Fruit fly (Drosophila melanogaster) whole organism, prepupa: ENCODE data around the gene Nepl15.

Source experiments
- CG11294 ChIP-seq: fragments of 200-800 bp; sonication (Bioruptor generic); IDR thresholded peaks from 2 replicates; pipeline ENCODE4 v1.3.6; 2022; ENCODE audit warnings: missing biosample characterization, missing genetic modification characterization
- CG11762 ChIP-seq: fragments of 200-800 bp; sonication (Bioruptor generic); optimal IDR thresholded peaks from 3 replicates; lab custom pipeline; 2016; ENCODE audit warnings: missing biosample characterization, missing genetic modification characterization; ENCODE audit not compliant: insufficient read depth
- CG11902 ChIP-seq: fragments of 200-800 bp; sonication (Bioruptor generic); optimal IDR thresholded peaks from 3 replicates; lab custom pipeline; 2016; ENCODE audit warnings: missing biosample characterization, missing genetic modification characterization
- CG1621 ChIP-seq: fragments of 200-800 bp; sonication (Bioruptor generic); optimal IDR thresholded peaks from 3 replicates; lab custom pipeline; 2018; ENCODE audit warnings: missing biosample characterization, mild to moderate bottlenecking, missing genetic modification characterization
- CG16779 ChIP-seq: fragments of 200-800 bp; sonication (Bioruptor generic); optimal IDR thresholded peaks from 3 replicates; lab custom pipeline; 2017; ENCODE audit warnings: missing biosample characterization, mild to moderate bottlenecking, missing genetic modification characterization
- CG3032 ChIP-seq: fragments of 200-800 bp; optimal IDR thresholded peaks from 2 replicates; lab custom pipeline; 2019; ENCODE audit warnings: missing biosample characterization, mild to moderate bottlenecking, missing genetic modification characterization, moderate library complexity
- CG31627 ChIP-seq: fragments of 200-800 bp; sonication (Bioruptor generic); optimal IDR thresholded peaks from 3 replicates; lab custom pipeline; 2016; ENCODE audit warnings: missing biosample characterization, missing genetic modification characterization
- CG32006 ChIP-seq: fragments of 200-800 bp; sonication (Bioruptor generic); optimal IDR thresholded peaks from 3 replicates; lab custom pipeline; 2017; ENCODE audit warnings: missing biosample characterization, mild to moderate bottlenecking, missing genetic modification characterization
- CG34406 ChIP-seq: fragments of 200-800 bp; sonication (Bioruptor generic); optimal IDR thresholded peaks from 3 replicates; lab custom pipeline; 2016; ENCODE audit warnings: missing biosample characterization, missing genetic modification characterization
- CG4318 ChIP-seq: fragments of 200-800 bp; sonication (Bioruptor generic); optimal IDR thresholded peaks from 3 replicates; lab custom pipeline; 2017; ENCODE audit warnings: missing biosample characterization, mild to moderate bottlenecking, missing genetic modification characterization
- CG6808 ChIP-seq: fragments of 200-800 bp; sonication (Bioruptor generic); optimal IDR thresholded peaks from 3 replicates; lab custom pipeline; 2017; ENCODE audit warnings: missing biosample characterization, missing genetic modification characterization, mild to moderate bottlenecking, moderate library complexity, missing genetic modification reagents
- CG6854 ChIP-seq: fragments of 200-800 bp; sonication (Bioruptor generic); optimal IDR thresholded peaks from 2 replicates; lab custom pipeline; 2017; ENCODE audit warnings: missing biosample characterization, mild to moderate bottlenecking, missing genetic modification characterization
- CG7368 ChIP-seq: fragments of 200-800 bp; sonication (Bioruptor generic); optimal IDR thresholded peaks from 3 replicates; lab custom pipeline; 2016; ENCODE audit warnings: missing biosample characterization, missing genetic modification characterization
- CG8319 ChIP-seq: fragments of 200-800 bp; sonication (Bioruptor generic); optimal IDR thresholded peaks from 3 replicates; lab custom pipeline; 2016; ENCODE audit warnings: missing biosample characterization, missing genetic modification characterization
- Eip75B ChIP-seq: fragments of 200-800 bp; sonication (Bioruptor generic); optimal IDR thresholded peaks from 3 replicates; lab custom pipeline; 2016; ENCODE audit warnings: missing biosample characterization, missing genetic modification characterization
- Eip78C ChIP-seq: fragments of 200-800 bp; sonication (Bioruptor generic); peaks from one replicate; lab custom pipeline; 2016; ENCODE audit warnings: missing biosample characterization, missing genetic modification characterization
- Eip93F ChIP-seq: fragments of 200-800 bp; sonication (Bioruptor generic); optimal IDR thresholded peaks from 2 replicates; lab custom pipeline; 2016; ENCODE audit warnings: missing biosample characterization, mild to moderate bottlenecking, missing genetic modification characterization
- Ets21C ChIP-seq: fragments of 200-800 bp; sonication (Bioruptor generic); optimal IDR thresholded peaks from 3 replicates; lab custom pipeline; 2016; ENCODE audit warnings: missing biosample characterization, missing genetic modification characterization
- Ets96B ChIP-seq: fragments of 200-800 bp; optimal IDR thresholded peaks from 2 replicates; lab custom pipeline; 2019; ENCODE audit warnings: missing biosample characterization, mild to moderate bottlenecking, missing genetic modification characterization, moderate library complexity
- Gug ChIP-seq: fragments of 200-800 bp; sonication (Bioruptor generic); IDR thresholded peaks from 2 replicates; pipeline ENCODE4 v1.3.6; 2022; ENCODE audit warnings: missing biosample characterization, missing genetic modification characterization
- Hr38 ChIP-seq: sonication (Bioruptor generic); optimal IDR thresholded peaks from 2 replicates; lab custom pipeline; 2016; ENCODE audit warnings: missing biosample characterization, missing genetic modification characterization
- Hr39 ChIP-seq: fragments of 200-800 bp; sonication (Bioruptor generic); optimal IDR thresholded peaks from 2 replicates; lab custom pipeline; 2016; ENCODE audit warnings: missing biosample characterization, missing genetic modification characterization
- Hr4 ChIP-seq: fragments of 200-800 bp; sonication (Bioruptor generic); optimal IDR thresholded peaks from 3 replicates; lab custom pipeline; 2016; ENCODE audit warnings: missing biosample characterization, missing genetic modification characterization
- Lpt ChIP-seq: fragments of 200-800 bp; sonication (Bioruptor generic); optimal IDR thresholded peaks from 3 replicates; lab custom pipeline; 2016; ENCODE audit warnings: missing biosample characterization, missing genetic modification characterization
- Met ChIP-seq: fragments of 200-800 bp; sonication (Bioruptor generic); optimal IDR thresholded peaks from 3 replicates; lab custom pipeline; 2016; ENCODE audit warnings: missing biosample characterization, missing genetic modification characterization
- Smox ChIP-seq: fragments of 200-800 bp; sonication (Bioruptor generic); optimal IDR thresholded peaks from 3 replicates; lab custom pipeline; 2016; ENCODE audit warnings: missing biosample characterization, missing genetic modification characterization
- Sox102F ChIP-seq: fragments of 200-800 bp; sonication (Bioruptor generic); optimal IDR thresholded peaks from 2 replicates; lab custom pipeline; 2016; ENCODE audit warnings: missing biosample characterization, mild to moderate bottlenecking, missing genetic modification characterization
- Sox14 ChIP-seq: fragments of 200-800 bp; sonication (Bioruptor generic); optimal IDR thresholded peaks from 3 replicates; lab custom pipeline; 2016; ENCODE audit warnings: missing biosample characterization, missing genetic modification characterization
- Sox15 ChIP-seq: fragments of 200-800 bp; sonication (Bioruptor generic); optimal IDR thresholded peaks from 3 replicates; lab custom pipeline; 2016; ENCODE audit warnings: missing biosample characterization, missing genetic modification characterization
- cyc ChIP-seq: fragments of 200-800 bp; sonication (Bioruptor generic); optimal IDR thresholded peaks from 3 replicates; lab custom pipeline; 2016; ENCODE audit warnings: missing biosample characterization, missing genetic modification characterization
- dac ChIP-seq: fragments of 200-800 bp; sonication (Bioruptor generic); optimal IDR thresholded peaks from 2 replicates; lab custom pipeline; 2017; ENCODE audit warnings: missing biosample characterization, mild to moderate bottlenecking, missing genetic modification characterization
- dsx ChIP-seq: fragments of 200-800 bp; optimal IDR thresholded peaks from 3 replicates; lab custom pipeline; 2019; ENCODE audit warnings: missing biosample characterization, mild to moderate bottlenecking, missing genetic modification characterization, moderate library complexity; ENCODE audit not compliant: poor library complexity, severe bottlenecking
- eg ChIP-seq: fragments of 200-800 bp; sonication (Bioruptor generic); IDR thresholded peaks from 3 replicates; pipeline ENCODE4 v1.3.6; 2022; ENCODE audit warnings: missing biosample characterization, missing genetic modification characterization
- fd59A ChIP-seq: fragments of 200-800 bp; sonication (Bioruptor generic); optimal IDR thresholded peaks from 2 replicates; lab custom pipeline; 2017; ENCODE audit warnings: missing biosample characterization, mild to moderate bottlenecking, missing genetic modification characterization, missing genetic modification reagents
- fd85E ChIP-seq: fragments of 200-800 bp; sonication (Bioruptor generic); optimal IDR thresholded peaks from 3 replicates; lab custom pipeline; 2016; ENCODE audit warnings: missing biosample characterization, missing genetic modification characterization
- fkh ChIP-seq: fragments of 200-800 bp; sonication (Bioruptor generic); optimal IDR thresholded peaks from 3 replicates; lab custom pipeline; 2017; ENCODE audit warnings: missing biosample characterization, mild to moderate bottlenecking, missing genetic modification characterization, moderate library complexity
- net ChIP-seq: fragments of 200-800 bp; sonication (Bioruptor generic); optimal IDR thresholded peaks from 3 replicates; lab custom pipeline; 2016; ENCODE audit warnings: missing biosample characterization, missing genetic modification characterization
- pdm3 ChIP-seq: fragments of 200-800 bp; sonication (Bioruptor generic); optimal IDR thresholded peaks from 3 replicates; lab custom pipeline; 2016; ENCODE audit warnings: missing biosample characterization, missing genetic modification characterization
- salr ChIP-seq, 2 experiments: fragments of 200-800 bp; sonication (Bioruptor generic); optimal IDR thresholded peaks; 3 replicates each; lab custom pipeline; 2016 to 2018; ENCODE audit warnings: missing biosample characterization in 2 of 2, missing genetic modification characterization in 2 of 2, mild to moderate bottlenecking in 1 of 2
- ss ChIP-seq, 2 experiments: fragments of 200-800 bp; sonication (Bioruptor generic); optimal IDR thresholded peaks; 2 replicates in 1 of 2; 3 replicates in 1 of 2; lab custom pipeline; 2017 to 2018; ENCODE audit warnings: mild to moderate bottlenecking in 2 of 2, missing biosample characterization in 2 of 2, missing genetic modification characterization in 2 of 2, moderate library complexity in 1 of 2
- svp ChIP-seq: fragments of 200-800 bp; sonication (Bioruptor generic); peaks from one replicate; lab custom pipeline; 2016; ENCODE audit warnings: missing biosample characterization, missing genetic modification characterization

Gene Nepl15

dm6 chr3R:22727857-22728256 lies 38.1 kb downstream of the Nepl15 start (continued):
- TF ChIP-seq CG11762 (no peak), CG1621 (tag; lab: Kevin White, UChicago) (no peak), CG4318 (GFP tag; lab: Kevin White, UChicago) (peak; percentile 13), CG11902 (GFP tag; lab: Kevin White, UChicago) (no peak), Smox (no peak), CG11294 (GFP tag; lab: Robert Waterston, UW) (peak; percentile 41; the same call in 1 of the 2 replicates), CG6854 (GFP tag; lab: Kevin White, UChicago) (no peak), CG6808 (GFP tag; lab: Kevin White, UChicago) (no peak), cyc (GFP tag; lab: Kevin White, UChicago) (no peak), fkh (no peak), Sox14 (no peak), Hr4 (GFP tag; lab: Kevin White, UChicago) (peak; percentile 67), Eip93F (GFP tag; lab: Kevin White, UChicago) (no peak), CG16779 (tag; lab: Kevin White, UChicago) (no peak), Gug (GFP tag; lab: Robert Waterston, UW) (peak; percentile 54), CG34406 (GFP tag; lab: Kevin White, UChicago) (no peak), Sox102F (GFP tag; lab: Kevin White, UChicago) (no peak), dac (GFP tag; lab: Kevin White, UChicago) (no peak), net (GFP tag; lab: Kevin White, UChicago) (no peak), CG32006 (peak; percentile 72), CG7368 (GFP tag; lab: Kevin White, UChicago) (no peak), eg (GFP tag; lab: Robert Waterston, UW) (peak; percentile 87), Hr39 (GFP tag; lab: Kevin White, UChicago) (no peak), Met (GFP tag; lab: Kevin White, UChicago) (no peak), Hr38 (no peak), dsx (GFP tag; lab: Kevin White, UChicago) (no peak), salr (GFP tag; optimal IDR thresholded peaks at IDR 0.05; lab: Kevin White, UChicago) (no peak), Ets21C (GFP tag; lab: Kevin White, UChicago) (no peak), ss (GFP tag; optimal IDR thresholded peaks at IDR 0.05; lab: Kevin White, UChicago) (no peak), CG3032 (tag; lab: Kevin White, UChicago) (no peak), pdm3 (GFP tag; lab: Kevin White, UChicago) (no peak), CG31627 (GFP tag; lab: Kevin White, UChicago) (peak; percentile 48), Eip78C (GFP tag; lab: Kevin White, UChicago) (no peak), fd59A (GFP tag; lab: Kevin White, UChicago) (no peak), CG8319 (GFP tag; lab: Kevin White, UChicago) (peak; percentile 32), svp (GFP tag; lab: Kevin White, UChicago) (peak; percentile 56), Eip75B (GFP tag; lab: Kevin White, UChicago) (no peak), Ets96B (tag; lab: Kevin White, UChicago) (no peak)

dm6 chr3R:22727456-22727833 lies 38.5 kb downstream of the Nepl15 start:
- TF ChIP-seq ss (GFP tag; optimal IDR thresholded peaks at IDR 0.05; lab: Kevin White, UChicago) (no peak), CG34406 (GFP tag; lab: Kevin White, UChicago) (no peak), Sox15 (no peak), Eip78C (GFP tag; lab: Kevin White, UChicago) (no peak), Hr38 (no peak), Eip93F (GFP tag; lab: Kevin White, UChicago) (no peak), Ets96B (tag; lab: Kevin White, UChicago) (no peak), salr (GFP tag; optimal IDR thresholded peaks at IDR 0.05; lab: Kevin White, UChicago) (no peak), Lpt (GFP tag; lab: Kevin White, UChicago) (no peak), fd85E (GFP tag; lab: Kevin White, UChicago) (no peak), pdm3 (GFP tag; lab: Kevin White, UChicago) (no peak)
